Worm (Caenorhabditis elegans): ENCODE results near the gene C54C6.4.

Gene C54C6.4

DNA sequence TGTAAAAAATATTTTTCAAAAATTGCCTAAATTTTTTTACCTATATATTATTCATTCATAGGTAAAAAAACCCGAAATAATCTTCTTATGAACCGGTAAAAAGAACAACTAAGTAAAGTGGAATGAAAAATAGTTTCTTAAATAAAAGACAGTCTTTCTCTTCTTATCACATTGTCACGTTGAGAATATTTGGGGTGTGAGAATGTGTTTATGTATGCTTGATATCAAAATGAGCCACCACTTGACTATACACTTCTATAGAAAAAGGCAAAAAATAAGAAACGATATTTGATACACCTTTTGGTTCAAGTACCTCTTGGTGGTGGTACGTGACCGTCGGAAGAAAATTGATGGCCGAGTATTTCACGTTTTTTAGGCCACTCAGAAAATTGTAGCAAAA, 33.9 kb upstream of the C54C6.4 start, which contains the start of gene hmit-1.3:
Gene hmit-1.3, minus strand, starts transcription at position 103 of the 400 bp plus-strand sequence.
- TF ChIP-seq fos-1 (tag; optimal IDR thresholded peaks at IDR 0.05), result peak; percentile 41
- TF ChIP-seq nhr-237 (tag; optimal IDR thresholded peaks at IDR 0.05), result no peak

DNA sequence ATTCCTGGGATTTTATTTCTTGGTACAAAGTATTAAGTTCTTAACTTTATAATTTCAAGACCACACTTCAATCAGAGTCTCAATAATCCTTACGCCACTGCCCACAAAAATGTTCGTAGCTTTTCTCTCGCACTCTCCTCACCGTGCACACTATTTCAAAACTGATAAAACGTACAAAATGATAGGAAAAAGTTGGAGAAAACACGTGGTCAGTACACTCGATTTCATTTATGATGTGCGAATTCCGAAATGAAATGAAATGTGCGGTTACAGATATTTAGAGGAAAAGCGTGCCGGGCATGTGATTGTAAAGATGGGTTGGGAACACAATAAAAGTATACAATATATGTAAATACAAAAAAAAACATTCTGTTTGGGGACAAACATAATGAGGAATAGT, 33.0 kb upstream of the C54C6.4 start:
- TF ChIP-seq fos-1 (tag; optimal IDR thresholded peaks at IDR 0.05), result peak; percentile 33
- no peak for TF ChIP-seq nhr-11 (tag; optimal IDR thresholded peaks at IDR 0.05)
- TF ChIP-seq aly-2 (tag; optimal IDR thresholded peaks at IDR 0.05), result no peak
- TF ChIP-seq skn-1 (tag; optimal IDR thresholded peaks at IDR 0.05), result no peak
- no peak for TF ChIP-seq nhr-23 (tag; optimal IDR thresholded peaks at IDR 0.05)
- TF ChIP-seq sma-9 (GFP tag; optimal IDR thresholded peaks at IDR 0.05), result peak; percentile 68
- TF ChIP-seq sma-9 (tag; optimal IDR thresholded peaks at IDR 0.05), result no peak
- no peak for TF ChIP-seq unc-62 (GFP tag; optimal IDR thresholded peaks at IDR 0.05)
- peak; percentile 65 for TF ChIP-seq crh-2 (tag; optimal IDR thresholded peaks at IDR 0.05)
- TF ChIP-seq F13H6.1 (tag; optimal IDR thresholded peaks at IDR 0.05), result peak; percentile 20
- no peak for TF ChIP-seq sem-4 (tag; optimal IDR thresholded peaks at IDR 0.05)

- TF ChIP-seq lin-39 (tag; optimal IDR thresholded peaks at IDR 0.05) (no peak), mbf-1 (tag; optimal IDR thresholded peaks at IDR 0.05) (no peak), lsy-2 (tag; optimal IDR thresholded peaks at IDR 0.05) (no peak), crh-2 (tag; optimal IDR thresholded peaks at IDR 0.05) (no peak), nhr-237 (tag; optimal IDR thresholded peaks at IDR 0.05) (no peak), gmeb-1 (tag; optimal IDR thresholded peaks at IDR 0.05) (no peak), elt-3 (tag; optimal IDR thresholded peaks at IDR 0.05) (no peak), dmd-4 (tag; optimal IDR thresholded peaks at IDR 0.05) (no peak), mab-5 (tag; optimal IDR thresholded peaks at IDR 0.05) (no peak), nhr-12 (tag; optimal IDR thresholded peaks at IDR 0.05) (no peak), aly-2 (tag; optimal IDR thresholded peaks at IDR 0.05) (no peak), peb-1 (tag; optimal IDR thresholded peaks at IDR 0.05) (no peak), elt-1 (tag; optimal IDR thresholded peaks at IDR 0.05) (no peak), R02D3.7 (tag; optimal IDR thresholded peaks at IDR 0.05) (no peak), snpc-4 (tag; optimal IDR thresholded peaks at IDR 0.05) (no peak), ztf-4 (tag; optimal IDR thresholded peaks at IDR 0.05) (no peak)
Measured at ce11 chrIII:3523363-3523762, 30.1 kb upstream of the C54C6.4 start.

ce11 chrIII:3528342-3528741, 25.1 kb upstream of the C54C6.4 start, which contains the start of gene rpl-37:
TSS of gene rpl-37 (plus strand) at chrIII:3528642.
- TF ChIP-seq nhr-237 (tag; optimal IDR thresholded peaks at IDR 0.05) (no peak), elt-1 (tag; optimal IDR thresholded peaks at IDR 0.05) (no peak), nhr-21 (tag; optimal IDR thresholded peaks at IDR 0.05) (no peak), nhr-6 (tag; optimal IDR thresholded peaks at IDR 0.05) (no peak), crh-2 (tag; optimal IDR thresholded peaks at IDR 0.05) (no peak), skn-1 (tag; optimal IDR thresholded peaks at IDR 0.05) (no peak), Y55F3AM.14 (GFP tag; optimal IDR thresholded peaks at IDR 0.05) (no peak), mdl-1 (tag; optimal IDR thresholded peaks at IDR 0.05) (no peak), nhr-23 (tag; optimal IDR thresholded peaks at IDR 0.05) (no peak), lin-11 (tag; optimal IDR thresholded peaks at IDR 0.05) (no peak), lin-39 (tag; optimal IDR thresholded peaks at IDR 0.05) (no peak)

DNA sequence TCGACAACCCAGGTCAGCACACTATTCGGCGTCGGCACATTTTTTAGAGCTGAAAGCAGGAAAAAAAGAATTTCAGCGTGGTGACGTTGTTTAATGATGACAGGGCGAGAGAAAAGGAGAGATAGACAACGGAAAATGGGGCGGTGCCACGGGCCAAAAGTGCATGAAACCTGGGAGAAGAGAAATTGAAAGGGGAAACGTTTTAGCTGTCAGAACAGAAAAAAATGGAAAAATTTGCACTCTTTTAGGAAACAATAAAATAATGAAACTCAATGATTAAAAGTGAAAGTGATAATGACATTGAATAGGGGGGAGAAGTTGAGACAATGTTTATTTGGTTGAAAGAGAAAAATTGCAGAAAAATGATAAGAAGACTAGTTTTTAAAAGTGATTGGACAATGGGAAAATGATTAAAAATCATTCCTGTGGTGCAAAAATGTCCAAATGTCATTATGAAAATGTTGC, 23.7 kb upstream of the C54C6.4 start, which contains the start of gene pitp-1:
Gene pitp-1, minus strand, starts transcription at position 51 of the 465 bp plus-strand sequence.
- no peak for TF ChIP-seq nhr-77 (tag; optimal IDR thresholded peaks at IDR 0.05)
- TF ChIP-seq fos-1 (tag; optimal IDR thresholded peaks at IDR 0.05), result peak; percentile 76
- TF ChIP-seq crh-2 (tag; optimal IDR thresholded peaks at IDR 0.05), result peak; percentile 0
- peak; percentile 15 for TF ChIP-seq F13H6.1 (tag; optimal IDR thresholded peaks at IDR 0.05)
- TF ChIP-seq blmp-1 (tag; optimal IDR thresholded peaks at IDR 0.05; ENCODE audit: insufficient read depth), result peak; percentile 70
- TF ChIP-seq nhr-25 (tag; optimal IDR thresholded peaks at IDR 0.05), result no peak

DNA sequence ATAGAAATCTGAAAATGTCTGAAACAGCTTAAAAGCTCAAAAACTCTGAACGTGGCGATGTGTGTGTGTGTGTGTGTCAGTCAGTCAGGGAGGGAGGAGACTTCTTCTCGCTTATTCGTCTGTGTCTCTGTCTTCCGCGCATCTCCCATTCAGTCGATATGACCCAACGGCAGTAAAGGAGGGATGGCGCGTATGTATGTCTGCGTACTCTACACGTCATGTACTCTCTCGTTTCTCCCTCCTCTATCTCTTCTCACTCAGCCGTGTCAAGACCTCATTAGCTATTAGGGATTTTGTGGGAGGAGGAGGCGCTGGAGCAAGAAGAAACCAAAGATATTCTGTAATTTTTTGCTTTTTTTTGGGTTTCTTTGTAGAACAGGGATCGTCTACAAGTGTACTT, 21.4 kb upstream of the C54C6.4 start:
- no peak for TF ChIP-seq alr-1 (tag; optimal IDR thresholded peaks at IDR 0.05)
- no peak for TF ChIP-seq R02D3.7 (tag; optimal IDR thresholded peaks at IDR 0.05)
- TF ChIP-seq lin-11 (tag; optimal IDR thresholded peaks at IDR 0.05), result peak; percentile 57
- TF ChIP-seq sma-3 (GFP tag; optimal IDR thresholded peaks at IDR 0.05), result no peak
- TF ChIP-seq nhr-6 (tag; optimal IDR thresholded peaks at IDR 0.05), result peak; percentile 9
- TF ChIP-seq unc-62 (GFP tag; optimal IDR thresholded peaks at IDR 0.05), result no peak
- peak; percentile 77 for TF ChIP-seq F13H6.1 (tag; optimal IDR thresholded peaks at IDR 0.05)
- peak; percentile 84 for TF ChIP-seq unc-55 (GFP tag; optimal IDR thresholded peaks at IDR 0.05)
- TF ChIP-seq ztf-11 (tag; optimal IDR thresholded peaks at IDR 0.05), result no peak
- TF ChIP-seq nhr-12 (tag; optimal IDR thresholded peaks at IDR 0.05), result no peak
- TF ChIP-seq mdl-1 (tag; optimal IDR thresholded peaks at IDR 0.05), result peak in 1 of 2 experiments; percentile 11
- no peak for TF ChIP-seq ztf-1 (GFP tag; conservative IDR thresholded peaks at IDR 0.05)
- TF ChIP-seq lsy-2 (tag; optimal IDR thresholded peaks at IDR 0.05), result peak; percentile 48 to 78
- TF ChIP-seq snpc-4 (tag; optimal IDR thresholded peaks at IDR 0.05), result no peak
- TF ChIP-seq C34F6.9 (tag; optimal IDR thresholded peaks at IDR 0.05), result peak; percentile 92
- peak; percentile 45 for TF ChIP-seq lin-13 (GFP tag; optimal IDR thresholded peaks at IDR 0.05)
- no peak for TF ChIP-seq elt-1 (tag; optimal IDR thresholded peaks at IDR 0.05)
- peak; percentile 5 for TF ChIP-seq nhr-21 (tag; optimal IDR thresholded peaks at IDR 0.05)
- peak; percentile 75 for TF ChIP-seq crh-2 (tag; optimal IDR thresholded peaks at IDR 0.05)
- TF ChIP-seq egl-27 (tag; optimal IDR thresholded peaks at IDR 0.05), result peak; percentile 62
- TF ChIP-seq sem-4 (tag; optimal IDR thresholded peaks at IDR 0.05), result no peak
- no peak for TF ChIP-seq ztf-4 (tag; optimal IDR thresholded peaks at IDR 0.05)
- TF ChIP-seq Y55F3AM.14 (GFP tag; optimal IDR thresholded peaks at IDR 0.05), result no peak
- TF ChIP-seq mab-5 (tag; optimal IDR thresholded peaks at IDR 0.05), result peak; percentile 18
